Fruit fly (Drosophila melanogaster) whole organism, embryonic: ENCODE results near the gene CG2182.
A peak's percentile ranks its signal among the peaks of the same experiment; 100 is the strongest.

ENCODE experiments used
- Atf3 ChIP-seq: fragments of 200-800 bp; sonication (Bioruptor generic); optimal IDR thresholded peaks from 3 replicates; lab custom pipeline; 2016; ENCODE audit warnings: missing biosample characterization, missing genetic modification characterization
- Atf6 ChIP-seq: fragments of 200-800 bp; sonication (Bioruptor generic); IDR thresholded peaks from 2 replicates; pipeline ENCODE4 v1.3.6; 2022; ENCODE audit warnings: missing biosample characterization, missing genetic modification characterization
- CG10462 ChIP-seq: fragments of 200-800 bp; sonication (Bioruptor generic); optimal IDR thresholded peaks from 2 replicates; lab custom pipeline; 2016; ENCODE audit warnings: missing biosample characterization, missing genetic modification characterization
- CG11456 ChIP-seq: fragments of 200-800 bp; sonication (Bioruptor generic); IDR thresholded peaks from 3 replicates; pipeline ENCODE4 v1.3.6; 2022; ENCODE audit warnings: missing biosample characterization, missing genetic modification characterization
- CG1233 ChIP-seq: fragments of 200-800 bp; sonication (Bioruptor generic); optimal IDR thresholded peaks from 4 replicates; lab custom pipeline; 2018; ENCODE audit warnings: missing biosample characterization, mild to moderate bottlenecking, missing genetic modification characterization
- CG12659 ChIP-seq: fragments of 200-800 bp; sonication (Bioruptor generic); optimal IDR thresholded peaks from 3 replicates; lab custom pipeline; 2017; ENCODE audit warnings: mild to moderate bottlenecking, missing biosample characterization, missing genetic modification reagents, missing genetic modification characterization
- CG14860 ChIP-seq: fragments of 200-800 bp; sonication (Bioruptor generic); IDR thresholded peaks from 3 replicates; pipeline ENCODE4 v1.3.6; 2022; ENCODE audit warnings: missing biosample characterization, missing genetic modification characterization; ENCODE audit not compliant: partially characterized antibody
- CG1603 ChIP-seq: fragments of 200-800 bp; sonication (Bioruptor generic); optimal IDR thresholded peaks from 2 replicates; lab custom pipeline; 2019; ENCODE audit warnings: missing biosample characterization, mild to moderate bottlenecking, missing genetic modification characterization, moderate library complexity
- CG30403 ChIP-seq: fragments of 200-800 bp; sonication (Bioruptor generic); optimal IDR thresholded peaks from 3 replicates; lab custom pipeline; 2016; ENCODE audit warnings: missing biosample characterization, missing genetic modification characterization
- CG30431 ChIP-seq: fragments of 200-800 bp; sonication (Bioruptor generic); optimal IDR thresholded peaks from 2 replicates; lab custom pipeline; 2017; ENCODE audit warnings: missing biosample characterization, missing genetic modification characterization
- CG5180 ChIP-seq: fragments of 200-800 bp; sonication (Bioruptor generic); optimal IDR thresholded peaks from 3 replicates; lab custom pipeline; 2017; ENCODE audit warnings: missing biosample characterization, missing genetic modification characterization, mild to moderate bottlenecking, moderate library complexity, missing genetic modification reagents
- CG6765 ChIP-seq: fragments of 200-800 bp; sonication (Bioruptor generic); optimal IDR thresholded peaks from 3 replicates; lab custom pipeline; 2017; ENCODE audit warnings: missing biosample characterization, mild to moderate bottlenecking, missing genetic modification characterization
- CG7271 ChIP-seq: fragments of 200-800 bp; sonication (Bioruptor generic); optimal IDR thresholded peaks from 2 replicates; lab custom pipeline; 2018; ENCODE audit warnings: missing biosample characterization, mild to moderate bottlenecking, missing genetic modification characterization, moderate library complexity
- CG7963 ChIP-seq: fragments of 200-800 bp; sonication (Bioruptor generic); IDR thresholded peaks from 3 replicates; pipeline ENCODE4 v1.3.6; 2022; ENCODE audit warnings: missing biosample characterization, missing genetic modification characterization; ENCODE audit not compliant: partially characterized antibody
- CG8478 ChIP-seq: fragments of >200 bp; optimal IDR thresholded peaks from 2 replicates; lab custom pipeline; 2018
- CG9727 ChIP-seq: fragments of 200-800 bp; sonication (Bioruptor generic); optimal IDR thresholded peaks from 3 replicates; lab custom pipeline; 2017; ENCODE audit warnings: missing biosample characterization, mild to moderate bottlenecking, missing genetic modification characterization
- CG9817 ChIP-seq: fragments of 200-800 bp; sonication (Bioruptor generic); optimal IDR thresholded peaks from 2 replicates; lab custom pipeline; 2018; ENCODE audit warnings: missing biosample characterization, mild to moderate bottlenecking, missing genetic modification characterization, moderate library complexity
- D19A ChIP-seq: fragments of 200-800 bp; optimal IDR thresholded peaks from 3 replicates; lab custom pipeline; 2019; ENCODE audit warnings: missing biosample characterization, mild to moderate bottlenecking, missing genetic modification characterization, moderate library complexity
- Dbx ChIP-seq: fragments of 200-800 bp; sonication (Bioruptor generic); IDR thresholded peaks from 3 replicates; pipeline ENCODE4 v1.3.6; 2022; ENCODE audit warnings: missing biosample characterization, missing genetic modification characterization
- Deaf1 ChIP-seq: fragments of 200-800 bp; optimal IDR thresholded peaks from 3 replicates; lab custom pipeline; 2019; ENCODE audit warnings: missing biosample characterization, mild to moderate bottlenecking, missing genetic modification characterization, moderate library complexity
- Dip3 ChIP-seq: fragments of 200-800 bp; sonication (Bioruptor generic); optimal IDR thresholded peaks from 3 replicates; lab custom pipeline; 2016; ENCODE audit warnings: missing biosample characterization, missing genetic modification characterization
- Elba2 ChIP-seq: fragments of 200-800 bp; sonication (Bioruptor generic); optimal IDR thresholded peaks from 3 replicates; lab custom pipeline; 2016; ENCODE audit warnings: missing biosample characterization, missing genetic modification characterization
- HmgD ChIP-seq: fragments of 200-800 bp; sonication (Bioruptor generic); optimal IDR thresholded peaks from 3 replicates; lab custom pipeline; 2016; ENCODE audit warnings: missing biosample characterization, missing genetic modification characterization
- Hmr ChIP-seq: fragments of 200-800 bp; sonication (Bioruptor generic); optimal IDR thresholded peaks from 3 replicates; lab custom pipeline; 2017; ENCODE audit warnings: mild to moderate bottlenecking, missing biosample characterization, missing genetic modification reagents, missing genetic modification characterization
- Mad ChIP-seq: fragments of 200-800 bp; sonication (Bioruptor generic); optimal IDR thresholded peaks from 2 replicates; lab custom pipeline; 2016; ENCODE audit warnings: missing biosample characterization, missing genetic modification characterization
- PHDP ChIP-seq: fragments of 200-800 bp; sonication (Bioruptor generic); optimal IDR thresholded peaks from 3 replicates; lab custom pipeline; 2018; ENCODE audit warnings: missing biosample characterization, mild to moderate bottlenecking, missing genetic modification characterization, moderate library complexity
- Ssrp ChIP-seq: fragments of 200-800 bp; sonication (Bioruptor generic); optimal IDR thresholded peaks from 2 replicates; lab custom pipeline; 2018; ENCODE audit warnings: missing biosample characterization, mild to moderate bottlenecking, missing genetic modification characterization, moderate library complexity
- Xrp1 ChIP-seq: fragments of 200-800 bp; sonication (Bioruptor generic); IDR thresholded peaks from 2 replicates; pipeline ENCODE4 v1.3.6; 2022; ENCODE audit warnings: missing biosample characterization, missing genetic modification characterization
- ase ChIP-seq: fragments of 200-800 bp; sonication (Bioruptor generic); IDR thresholded peaks from 3 replicates; pipeline ENCODE4 v1.3.6; 2022; ENCODE audit warnings: missing biosample characterization, missing genetic modification characterization
- cwo ChIP-seq: fragments of 200-800 bp; sonication (Bioruptor generic); optimal IDR thresholded peaks from 3 replicates; lab custom pipeline; 2017; ENCODE audit warnings: missing biosample characterization, missing genetic modification characterization, mild to moderate bottlenecking, moderate library complexity, missing genetic modification reagents
- dmrt99B ChIP-seq: fragments of 200-800 bp; sonication (Bioruptor generic); optimal IDR thresholded peaks from 2 replicates; lab custom pipeline; 2018; ENCODE audit warnings: missing biosample characterization, mild to moderate bottlenecking, missing genetic modification characterization, moderate library complexity
- eve ChIP-seq, 2 experiments: fragments of >200 bp; optimal IDR thresholded peaks; 2 replicates each; lab custom pipeline; 2017; ENCODE audit warnings: missing biosample characterization in 2 of 2, missing genetic modification characterization in 2 of 2
- fru ChIP-seq: fragments of >200 bp; optimal IDR thresholded peaks from 2 replicates; lab custom pipeline; 2017
- fu2 ChIP-seq: fragments of 200-800 bp; sonication (Bioruptor generic); optimal IDR thresholded peaks from 2 replicates; lab custom pipeline; 2016; ENCODE audit warnings: missing biosample characterization, missing genetic modification characterization
- gce ChIP-seq: fragments of 200-800 bp; sonication (Bioruptor generic); IDR thresholded peaks from 3 replicates; pipeline ENCODE4 v1.3.6; 2022; ENCODE audit warnings: missing biosample characterization, missing genetic modification characterization
- gfzf ChIP-seq: fragments of 200-800 bp; sonication (Bioruptor generic); optimal IDR thresholded peaks from 2 replicates; lab custom pipeline; 2016; ENCODE audit warnings: missing biosample characterization, mild to moderate bottlenecking, missing genetic modification characterization, moderate library complexity
- ham ChIP-seq: fragments of 200-800 bp; sonication (Bioruptor generic); IDR thresholded peaks from 2 replicates; pipeline ENCODE4 v1.3.6; 2022; ENCODE audit warnings: missing biosample characterization, missing genetic modification characterization
- kni ChIP-seq: fragments of 200-800 bp; sonication (Bioruptor generic); optimal IDR thresholded peaks from 3 replicates; lab custom pipeline; 2017; ENCODE audit warnings: mild to moderate bottlenecking, missing biosample characterization, missing genetic modification reagents, missing genetic modification characterization
- lab ChIP-seq: fragments of 200-800 bp; sonication (Bioruptor generic); optimal IDR thresholded peaks from 3 replicates; lab custom pipeline; 2017; ENCODE audit warnings: missing biosample characterization, missing genetic modification characterization, mild to moderate bottlenecking, moderate library complexity, missing genetic modification reagents
- nerfin-2 ChIP-seq: fragments of 200-800 bp; sonication (Bioruptor generic); IDR thresholded peaks from 2 replicates; pipeline ENCODE4 v1.3.6; 2022; ENCODE audit warnings: missing biosample characterization, missing genetic modification characterization; ENCODE audit not compliant: partially characterized antibody
- pan ChIP-seq, 4 experiments: fragments of >200 bp in 3 of 4; fragments of 200-800 bp in 1 of 4; sonication (Bioruptor generic) in 1 of 4; optimal IDR thresholded peaks in 3 of 4; IDR thresholded peaks in 1 of 4; 2 replicates each; pipeline versions ENCODE4 v1.3.6 to Lab custom; 2017 to 2022; ENCODE audit warnings: missing biosample characterization in 2 of 4, missing genetic modification characterization in 2 of 4, mixed read lengths in 1 of 4
- pb ChIP-seq: fragments of 200-800 bp; sonication (Bioruptor generic); optimal IDR thresholded peaks from 3 replicates; lab custom pipeline; 2016; ENCODE audit warnings: missing biosample characterization, missing genetic modification characterization
- pum ChIP-seq: fragments of 200-800 bp; sonication (Bioruptor generic); optimal IDR thresholded peaks from 2 replicates; lab custom pipeline; 2016; ENCODE audit warnings: missing biosample characterization, missing genetic modification characterization
- row ChIP-seq: fragments of 200-800 bp; sonication (Bioruptor generic); IDR thresholded peaks from 3 replicates; pipeline ENCODE4 v1.3.6; 2022; ENCODE audit warnings: missing biosample characterization, missing genetic modification characterization
- scrt ChIP-seq: fragments of 200-800 bp; sonication (Bioruptor generic); optimal IDR thresholded peaks from 2 replicates; lab custom pipeline; 2018; ENCODE audit warnings: missing biosample characterization, mild to moderate bottlenecking, missing genetic modification characterization, moderate library complexity
- sob ChIP-seq: fragments of 200-800 bp; sonication (Bioruptor generic); IDR thresholded peaks from 2 replicates; pipeline ENCODE4 v1.3.6; 2022; ENCODE audit warnings: missing biosample characterization, missing genetic modification characterization
- tx ChIP-seq: fragments of 200-800 bp; sonication (Bioruptor generic); optimal IDR thresholded peaks from 2 replicates; lab custom pipeline; 2016; ENCODE audit warnings: missing biosample characterization, missing genetic modification characterization
- unc-4 ChIP-seq: fragments of 200-800 bp; sonication (Bioruptor generic); IDR thresholded peaks from 2 replicates; pipeline ENCODE4 v1.3.6; 2022; ENCODE audit warnings: missing biosample characterization, missing genetic modification characterization; ENCODE audit not compliant: partially characterized antibody
- wek ChIP-seq: fragments of 200-800 bp; sonication (Bioruptor generic); optimal IDR thresholded peaks from 3 replicates; lab custom pipeline; 2018; ENCODE audit warnings: missing biosample characterization, mild to moderate bottlenecking, missing genetic modification characterization, moderate library complexity
- zfh2 ChIP-seq: fragments of 200-800 bp; sonication (Bioruptor generic); optimal IDR thresholded peaks from 2 replicates; lab custom pipeline; 2016; ENCODE audit warnings: missing biosample characterization, missing genetic modification characterization

Gene CG2182

dm6 chr3R:5672658-5673217 lies 13.0 kb upstream of the CG2182 start (continued):
- peak; percentile 86 for TF ChIP-seq Hmr
- no peak for TF ChIP-seq CG8478
- TF ChIP-seq CG7271 (tag; lab: Kevin White, UChicago), result peak; percentile 73
- TF ChIP-seq Ssrp (tag; lab: Kevin White, UChicago), result no peak
- no peak for TF ChIP-seq eve (GFP tag; optimal IDR thresholded peaks at IDR 0.05; lab: Kevin White, UChicago)
- TF ChIP-seq gfzf (GFP tag; lab: Kevin White, UChicago), result no peak
- TF ChIP-seq CG7963 (GFP tag; lab: Robert Waterston, UW), result no peak
- TF ChIP-seq CG9727 (GFP tag; lab: Kevin White, UChicago), result peak; percentile 80
- peak; percentile 74; the same call in 2 of the 3 replicates for TF ChIP-seq gce (GFP tag; lab: Robert Waterston, UW)
- TF ChIP-seq CG9817 (tag; lab: Kevin White, UChicago), result no peak
- TF ChIP-seq CG30431 (GFP tag; lab: Kevin White, UChicago), result peak; percentile 8
- peak; percentile 11 for TF ChIP-seq HmgD (GFP tag; lab: Kevin White, UChicago)
- TF ChIP-seq Dip3 (GFP tag; lab: Kevin White, UChicago), result no peak
- no peak for TF ChIP-seq zfh2 (GFP tag; lab: Kevin White, UChicago)
- TF ChIP-seq pan (optimal IDR thresholded peaks at IDR 0.05; lab: Kevin White, UChicago), result no peak
- TF ChIP-seq pan (GFP tag; optimal IDR thresholded peaks at IDR 0.05 in 1 of 2, IDR thresholded peaks at IDR 0.05 in 1 of 2), result peak in 1 of 2 experiments; percentile 47
- peak; percentile 79 for TF ChIP-seq CG1603 (tag; lab: Kevin White, UChicago)
- TF ChIP-seq CG30403 (GFP tag; lab: Kevin White, UChicago), result no peak
- TF ChIP-seq CG11456 (GFP tag; lab: Robert Waterston, UW), result no peak
- peak; percentile 73 for TF ChIP-seq Xrp1
- TF ChIP-seq CG5180 (GFP tag; lab: Kevin White, UChicago), result peak; percentile 83
- TF ChIP-seq Mad (GFP tag; lab: Kevin White, UChicago), result peak; percentile 77
- TF ChIP-seq dmrt99B (tag; lab: Kevin White, UChicago), result no peak
- TF ChIP-seq Dbx (GFP tag; lab: Robert Waterston, UW), result peak; percentile 52; the same call in 1 of the 3 replicates
- TF ChIP-seq Elba2 (GFP tag; lab: Kevin White, UChicago), result no peak
- TF ChIP-seq wek (GFP tag; lab: Kevin White, UChicago), result peak; percentile 96
- TF ChIP-seq unc-4 (GFP tag; lab: Robert Waterston, UW), result 0 out of 2 replicates have a peak, but pooled peaks have one; percentile 18
- no peak; the same call in 2 of the 3 replicates for TF ChIP-seq ase (GFP tag; lab: Robert Waterston, UW)
- peak; percentile 89 for TF ChIP-seq CG1233 (GFP tag; lab: Kevin White, UChicago)
- TF ChIP-seq pum, result peak; percentile 40
- TF ChIP-seq scrt (GFP tag; lab: Kevin White, UChicago), result no peak
- TF ChIP-seq lab, result peak; percentile 94
- peak; percentile 62 for TF ChIP-seq Atf6 (GFP tag; lab: Robert Waterston, UW)
- TF ChIP-seq sob (GFP tag; lab: Robert Waterston, UW), result peak; percentile 50; the same call in 1 of the 2 replicates
- peak; percentile 84 for TF ChIP-seq CG12659 (GFP tag; lab: Kevin White, UChicago)
- TF ChIP-seq Deaf1 (tag; lab: Kevin White, UChicago), result no peak
- no peak for TF ChIP-seq row
- TF ChIP-seq nerfin-2, result no peak
- peak; percentile 83 for TF ChIP-seq PHDP
- TF ChIP-seq fu2 (GFP tag; lab: Kevin White, UChicago), result peak; percentile 38
- TF ChIP-seq Atf3 (GFP tag; lab: Kevin White, UChicago), result peak; percentile 54
- TF ChIP-seq D19A (tag; lab: Kevin White, UChicago), result peak; percentile 65
- TF ChIP-seq CG14860 (GFP tag; lab: Robert Waterston, UW), result no peak
- no peak for TF ChIP-seq ham
- TF ChIP-seq cwo (GFP tag; lab: Kevin White, UChicago), result peak; percentile 95
- peak; percentile 4 for TF ChIP-seq pb (GFP tag; lab: Kevin White, UChicago)
- TF ChIP-seq kni (GFP tag; lab: Kevin White, UChicago), result peak; percentile 97
- TF ChIP-seq fru, result no peak
- peak; percentile 54 for TF ChIP-seq CG6765 (GFP tag; lab: Kevin White, UChicago)
- no peak for TF ChIP-seq CG10462 (GFP tag; lab: Kevin White, UChicago)
- no peak for TF ChIP-seq tx
